Fruit fly (Drosophila melanogaster): ENCODE measurements around the gene Ubc6.
A peak's percentile ranks its signal among the peaks of the same experiment; 100 is the strongest.

The Ubc6 gene

DNA sequence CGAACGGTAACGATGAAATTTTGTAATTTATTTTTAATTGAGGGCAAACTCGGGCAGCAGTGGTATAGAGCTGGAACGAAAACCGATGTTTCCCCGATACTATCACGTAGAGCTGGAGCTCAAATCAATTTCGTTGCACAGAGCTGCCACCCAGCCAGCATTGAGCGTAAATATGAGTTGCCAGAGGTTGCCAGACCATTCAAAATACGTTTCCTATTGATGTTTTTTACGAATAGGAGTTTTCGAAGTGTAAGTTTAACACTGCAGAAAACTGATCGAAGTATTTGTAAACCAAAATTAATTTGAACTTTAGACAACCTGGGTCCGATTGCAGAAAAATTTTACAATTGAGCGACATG, at the start of gene Ubc6:
Gene Ubc6, minus strand, starts transcription at position 112 of the 359 bp plus-strand sequence.
- TF ChIP-seq ovo (GFP tag; optimal IDR thresholded peaks at IDR 0.05) (peak; percentile 9), CG11617 (GFP tag; optimal IDR thresholded peaks at IDR 0.05) (peak; percentile 40), Clk (GFP tag; optimal IDR thresholded peaks at IDR 0.05) (peak; percentile 27), CG5204 (GFP tag; optimal IDR thresholded peaks at IDR 0.05) (peak; percentile 41), CG14711 (tag; optimal IDR thresholded peaks at IDR 0.05) (peak; percentile 29), CG7101 (tag; optimal IDR thresholded peaks at IDR 0.05) (peak; percentile 56), cic (GFP tag; optimal IDR thresholded peaks at IDR 0.05) (peak; percentile 39), CG7045 (GFP tag; optimal IDR thresholded peaks at IDR 0.05) (peak; percentile 2), Hr96 (GFP tag; optimal IDR thresholded peaks at IDR 0.05) (peak; percentile 59), Mnt (GFP tag; optimal IDR thresholded peaks at IDR 0.05) (peak; percentile 20), CG1620 (GFP tag; optimal IDR thresholded peaks at IDR 0.05) (peak; percentile 68), cnc (optimal IDR thresholded peaks at IDR 0.05) (no peak), Crg-1 (GFP tag; optimal IDR thresholded peaks at IDR 0.05) (peak; percentile 66), toe (GFP tag; optimal IDR thresholded peaks at IDR 0.05) (peak; percentile 67), CG12768 (GFP tag; optimal IDR thresholded peaks at IDR 0.05) (no peak), kay (GFP tag; ENCODE audit: borderline replicate concordance) (peak; percentile 0), CG33017 (tag; optimal IDR thresholded peaks at IDR 0.05) (no peak), tj (GFP tag; optimal IDR thresholded peaks at IDR 0.05) (no peak), bab1 (GFP tag; optimal IDR thresholded peaks at IDR 0.05) (peak; percentile 65), pad (GFP tag; optimal IDR thresholded peaks at IDR 0.05) (no peak)

DNA sequence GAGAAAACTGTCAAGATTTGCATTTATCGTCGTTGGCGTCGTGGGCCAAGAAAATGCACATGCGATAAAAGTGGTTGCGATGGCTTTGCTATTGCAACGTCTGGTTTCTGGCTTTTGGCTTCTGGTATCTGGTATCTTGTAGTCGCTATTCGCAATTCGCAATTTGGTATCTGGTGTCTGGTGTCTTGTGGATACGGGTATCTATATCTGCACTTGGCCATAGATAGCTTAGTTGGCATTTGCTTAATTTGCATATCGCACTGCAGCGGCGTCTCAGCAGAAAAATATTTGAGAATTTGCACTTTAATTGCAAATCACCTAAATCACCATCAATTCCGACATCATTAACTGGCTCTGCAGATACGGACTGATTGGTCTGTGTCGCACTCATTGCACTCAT, 48.2 kb upstream of the Ubc6 start:
- TF ChIP-seq Hr96 (GFP tag; optimal IDR thresholded peaks at IDR 0.05) (no peak), tj (GFP tag; optimal IDR thresholded peaks at IDR 0.05) (peak; percentile 98)

DNA sequence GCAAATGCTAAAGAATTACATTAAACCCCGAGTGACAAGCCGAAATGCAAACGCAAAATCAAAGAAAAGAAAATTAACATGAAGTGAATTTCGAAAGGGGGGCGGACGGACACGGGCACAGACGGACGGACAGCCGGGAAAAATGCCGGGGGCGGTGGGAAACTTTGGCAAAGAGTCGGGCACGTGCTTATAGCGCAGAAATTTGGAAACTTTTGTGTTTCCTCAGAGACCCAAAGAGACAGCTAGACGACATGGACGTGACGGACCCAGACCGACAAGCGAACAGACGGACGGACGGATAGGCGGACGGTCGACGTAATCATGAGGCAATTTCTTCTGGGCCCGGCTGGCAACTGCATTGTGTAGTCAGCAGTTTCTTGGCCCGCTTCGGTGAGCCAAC, 46.3 kb upstream of the Ubc6 start:
- TF ChIP-seq Mnt (GFP tag; optimal IDR thresholded peaks at IDR 0.05) (peak; percentile 13), tj (GFP tag; optimal IDR thresholded peaks at IDR 0.05) (peak; percentile 67), cic (GFP tag; optimal IDR thresholded peaks at IDR 0.05) (no peak)

DNA sequence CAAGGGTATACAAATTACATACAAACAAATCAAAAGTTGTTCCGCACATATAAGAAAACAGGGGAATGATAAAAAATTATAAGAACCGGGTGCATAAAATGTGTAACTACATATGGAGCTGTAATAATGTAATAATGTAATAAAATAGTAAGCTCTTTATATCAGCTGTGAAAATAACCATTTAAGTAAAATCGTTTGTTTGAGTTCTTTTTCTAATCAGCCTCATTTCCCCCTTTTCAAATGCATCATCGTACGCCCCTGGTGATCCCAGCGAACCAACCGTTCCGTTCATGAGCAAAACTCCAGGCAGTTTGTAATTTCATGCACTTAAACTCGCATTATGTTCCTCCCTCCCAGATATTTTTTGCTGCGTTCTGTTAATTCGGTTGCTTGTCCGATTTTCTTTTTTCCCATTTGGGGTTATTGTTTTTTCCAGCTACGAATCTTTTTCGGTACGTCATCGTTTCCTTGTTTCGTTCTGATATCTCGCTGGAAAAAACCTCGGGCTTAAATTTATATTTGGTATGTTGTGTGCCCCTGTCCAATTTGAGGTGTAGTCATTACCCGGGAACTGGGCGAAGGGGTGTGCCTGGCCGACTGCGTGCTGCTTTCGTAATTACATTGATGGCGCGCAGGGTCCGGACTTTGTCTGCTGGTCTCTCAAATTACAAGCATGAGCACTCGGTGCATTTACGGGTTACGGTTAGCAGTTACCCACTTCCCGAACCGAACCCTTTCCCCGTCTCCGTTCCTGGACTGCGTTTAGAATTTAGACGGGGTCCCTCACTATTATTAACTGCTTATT, 45.1 kb upstream of the Ubc6 start:
- TF ChIP-seq ovo (GFP tag; optimal IDR thresholded peaks at IDR 0.05): no peak
- TF ChIP-seq CG11617 (GFP tag; optimal IDR thresholded peaks at IDR 0.05): no peak
- TF ChIP-seq CG14711 (tag; optimal IDR thresholded peaks at IDR 0.05): peak; percentile 37
- TF ChIP-seq kay (GFP tag; ENCODE audit: borderline replicate concordance): no peak
- peak; percentile 52 for TF ChIP-seq bab1 (GFP tag; optimal IDR thresholded peaks at IDR 0.05)
- no peak for TF ChIP-seq cnc (optimal IDR thresholded peaks at IDR 0.05)
- peak; percentile 11 for TF ChIP-seq pad (GFP tag; optimal IDR thresholded peaks at IDR 0.05)
- peak; percentile 20 for TF ChIP-seq CG7101 (tag; optimal IDR thresholded peaks at IDR 0.05)
- TF ChIP-seq toe (GFP tag; optimal IDR thresholded peaks at IDR 0.05): no peak
- no peak for TF ChIP-seq cic (GFP tag; optimal IDR thresholded peaks at IDR 0.05)
- peak; percentile 93 for TF ChIP-seq tj (GFP tag; optimal IDR thresholded peaks at IDR 0.05)

DNA sequence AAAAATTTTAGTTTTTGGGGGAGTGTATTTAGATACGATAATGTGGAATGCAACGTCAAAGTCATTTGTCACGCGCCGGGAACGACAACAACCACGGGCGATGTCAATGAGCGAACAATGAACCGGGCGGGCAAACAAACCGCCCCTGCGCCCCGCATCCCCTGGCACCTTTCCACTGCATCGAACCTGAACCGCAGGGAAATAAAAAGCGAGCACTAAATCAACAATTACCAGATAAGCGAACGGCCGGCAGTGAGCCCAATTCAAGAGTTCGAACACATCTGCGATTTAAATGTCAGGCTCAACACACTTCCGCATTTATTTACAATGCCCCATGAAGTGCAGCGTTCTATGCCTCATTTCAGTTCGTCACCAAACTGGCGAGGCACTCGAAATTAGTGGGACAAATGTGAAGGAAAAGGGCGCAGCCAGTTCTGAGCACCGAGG, 44.1 kb upstream of the Ubc6 start:
- TF ChIP-seq CG7101 (tag; optimal IDR thresholded peaks at IDR 0.05): no peak
- peak; percentile 7 for TF ChIP-seq CG12768 (GFP tag; optimal IDR thresholded peaks at IDR 0.05)

DNA sequence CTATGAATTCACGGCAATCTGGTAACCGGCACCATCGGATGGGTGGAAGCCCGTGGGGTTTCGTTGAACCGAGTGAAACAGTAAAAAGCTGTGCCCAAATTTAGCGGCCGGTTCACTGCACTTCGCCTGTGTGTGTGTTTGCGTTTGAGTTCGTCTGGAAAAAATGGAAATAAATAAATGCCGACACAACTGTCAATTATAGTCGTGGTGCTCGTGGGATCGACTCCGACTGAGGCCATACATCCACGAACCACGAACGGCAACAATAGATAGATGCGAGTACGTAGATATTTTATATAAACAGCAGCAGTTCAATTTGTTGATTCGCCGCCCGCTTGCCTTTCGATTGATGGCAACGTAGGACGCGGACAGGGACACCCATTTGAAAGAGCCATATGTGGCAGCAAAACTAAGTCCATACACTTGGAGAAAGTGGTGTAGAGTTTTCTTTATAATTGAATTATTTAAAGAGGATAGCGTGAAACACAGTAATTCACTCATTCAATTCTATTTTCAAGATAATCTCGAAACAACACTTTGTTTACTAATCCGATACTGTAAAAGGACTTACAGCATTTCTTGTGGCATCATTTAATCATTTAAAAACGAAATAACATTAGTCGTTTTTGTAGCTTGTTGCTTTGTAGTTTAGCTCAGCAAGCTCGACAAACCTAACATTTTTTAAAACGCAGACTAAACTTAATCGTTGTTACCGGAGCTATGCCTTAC, 43.2 kb upstream of the Ubc6 start:
- TF ChIP-seq CG7045 (GFP tag; optimal IDR thresholded peaks at IDR 0.05) (no peak), pad (GFP tag; optimal IDR thresholded peaks at IDR 0.05) (no peak), CG33017 (tag; optimal IDR thresholded peaks at IDR 0.05) (no peak), CG7101 (tag; optimal IDR thresholded peaks at IDR 0.05) (no peak), cic (GFP tag; optimal IDR thresholded peaks at IDR 0.05) (no peak), CG11617 (GFP tag; optimal IDR thresholded peaks at IDR 0.05) (no peak), Hr96 (GFP tag; optimal IDR thresholded peaks at IDR 0.05) (no peak), toe (GFP tag; optimal IDR thresholded peaks at IDR 0.05) (no peak), CG5204 (GFP tag; optimal IDR thresholded peaks at IDR 0.05) (no peak), kay (GFP tag; ENCODE audit: borderline replicate concordance) (no peak), Mnt (GFP tag; optimal IDR thresholded peaks at IDR 0.05) (no peak), cnc (optimal IDR thresholded peaks at IDR 0.05) (no peak)

DNA sequence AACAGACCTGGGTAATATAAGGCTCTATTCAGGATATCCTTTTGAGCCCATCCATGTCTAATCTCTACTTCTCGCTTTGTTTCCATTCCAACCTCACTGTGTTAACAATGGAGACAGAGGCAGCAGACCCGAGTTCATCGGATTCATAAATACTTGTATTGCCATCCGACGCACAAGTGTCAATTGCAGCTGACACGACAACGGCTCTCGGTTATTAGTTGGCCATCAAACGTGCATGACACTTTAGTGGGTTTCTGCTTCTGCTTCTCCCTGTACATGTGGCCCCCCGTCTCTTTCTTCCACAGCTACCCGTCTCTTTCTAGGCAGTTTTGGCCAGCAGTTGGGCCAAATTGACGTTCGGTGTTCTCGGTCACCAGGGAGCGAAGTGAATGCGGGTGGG, 42.2 kb upstream of the Ubc6 start:
- TF ChIP-seq tj (GFP tag; optimal IDR thresholded peaks at IDR 0.05): no peak
- no peak for TF ChIP-seq CG33017 (tag; optimal IDR thresholded peaks at IDR 0.05)
- no peak for TF ChIP-seq toe (GFP tag; optimal IDR thresholded peaks at IDR 0.05)
- TF ChIP-seq CG7045 (GFP tag; optimal IDR thresholded peaks at IDR 0.05): no peak
- no peak for TF ChIP-seq CG12768 (GFP tag; optimal IDR thresholded peaks at IDR 0.05)
- TF ChIP-seq ovo (GFP tag; optimal IDR thresholded peaks at IDR 0.05): no peak
- no peak for TF ChIP-seq cic (GFP tag; optimal IDR thresholded peaks at IDR 0.05)
- no peak for TF ChIP-seq CG7101 (tag; optimal IDR thresholded peaks at IDR 0.05)
- TF ChIP-seq pad (GFP tag; optimal IDR thresholded peaks at IDR 0.05): no peak
